Worm (Caenorhabditis elegans) whole organism, young adult: ENCODE data around the gene D1086.7.

Experiments used
- C17E4.6 ChIP-seq: fragments of 200-800 bp; sonication (Bioruptor generic); IDR thresholded peaks from 2 replicates; pipeline ENCODE4 v1.3.6; 2022; ENCODE audit warnings: missing genetic modification reagents, missing genetic modification characterization, missing compliant biosample characterization
- F22D6.2 ChIP-seq: sonication (generic microtip); optimal IDR thresholded peaks from 2 replicates; lab custom pipeline; 2016; ENCODE audit warnings: mild to moderate bottlenecking, missing genetic modification characterization, missing compliant biosample characterization
- F52B5.7 ChIP-seq: sonication (generic microtip); optimal IDR thresholded peaks from 2 replicates; lab custom pipeline; 2016; ENCODE audit warnings: mild to moderate bottlenecking, missing genetic modification characterization, missing compliant biosample characterization
- K12H6.12 ChIP-seq: fragments of 200-800 bp; sonication (Bioruptor generic); optimal IDR thresholded peaks from 2 replicates; lab custom pipeline; 2018; ENCODE audit warnings: mild to moderate bottlenecking, missing genetic modification characterization, missing compliant biosample characterization
- T07F8.4 ChIP-seq: sonication (generic microtip); optimal IDR thresholded peaks from 2 replicates; lab custom pipeline; 2016; ENCODE audit warnings: mild to moderate bottlenecking, missing genetic modification characterization, moderate library complexity, missing compliant biosample characterization
- T26A5.8 ChIP-seq: sonication (generic microtip); optimal IDR thresholded peaks from 2 replicates; lab custom pipeline; 2016; ENCODE audit warnings: missing genetic modification characterization, missing compliant biosample characterization
- Y53G8AR.9 ChIP-seq: fragments of 200-800 bp; sonication (Bioruptor generic); conservative IDR thresholded peaks from 2 replicates; pipeline ENCODE4 v1.3.6; 2022; ENCODE audit warnings: missing genetic modification reagents, missing genetic modification characterization, missing compliant biosample characterization
- ZK185.1 ChIP-seq: sonication (generic microtip); optimal IDR thresholded peaks from 2 replicates; lab custom pipeline; 2016; ENCODE audit warnings: mild to moderate bottlenecking, missing genetic modification characterization, missing compliant biosample characterization; ENCODE audit not compliant: poor library complexity, severe bottlenecking
- aptf-3 ChIP-seq: fragments of 200-800 bp; sonication (Bioruptor generic); IDR thresholded peaks from 2 replicates; pipeline ENCODE4 v1.3.6; 2022; ENCODE audit warnings: missing genetic modification characterization, missing compliant biosample characterization
- atf-7 ChIP-seq: sonication (generic microtip); optimal IDR thresholded peaks from 2 replicates; lab custom pipeline; 2017; ENCODE audit warnings: mild to moderate bottlenecking, missing genetic modification characterization, missing compliant biosample characterization
- athp-1 ChIP-seq: sonication (generic microtip); optimal IDR thresholded peaks from 2 replicates; lab custom pipeline; 2017; ENCODE audit warnings: mild to moderate bottlenecking, missing genetic modification characterization, missing compliant biosample characterization
- bed-1 ChIP-seq: fragments of 200-800 bp; sonication (Bioruptor generic); IDR thresholded peaks from 2 replicates; pipeline ENCODE4 v1.3.6; 2022; ENCODE audit warnings: missing genetic modification reagents, missing genetic modification characterization, missing compliant biosample characterization
- ccch-3 ChIP-seq: fragments of 200-800 bp; sonication (Bioruptor generic); optimal IDR thresholded peaks from 2 replicates; lab custom pipeline; 2018; ENCODE audit warnings: mild to moderate bottlenecking, missing genetic modification characterization, missing compliant biosample characterization
- ceh-27 ChIP-seq: fragments of 200-800 bp; sonication (Bioruptor generic); optimal IDR thresholded peaks from 2 replicates; lab custom pipeline; 2018; ENCODE audit warnings: mild to moderate bottlenecking, missing genetic modification characterization, moderate library complexity, missing compliant biosample characterization
- die-1 ChIP-seq: sonication (generic microtip); optimal IDR thresholded peaks from 2 replicates; lab custom pipeline; 2016; ENCODE audit warnings: missing genotype, mild to moderate bottlenecking, missing genetic modification characterization, missing compliant biosample characterization
- egl-44 ChIP-seq: fragments of 200-800 bp; sonication (Bioruptor generic); IDR thresholded peaks from 2 replicates; pipeline ENCODE4 v1.3.6; 2022; ENCODE audit warnings: missing genetic modification reagents, missing genetic modification characterization, missing compliant biosample characterization
- egrh-3 ChIP-seq: fragments of 200-800 bp; sonication (Bioruptor generic); IDR thresholded peaks from 2 replicates; pipeline ENCODE4 v1.3.6; 2022; ENCODE audit warnings: missing genetic modification reagents, missing genetic modification characterization, missing compliant biosample characterization
- ets-4 ChIP-seq: fragments of 200-800 bp; sonication (Bioruptor generic); optimal IDR thresholded peaks from 2 replicates; lab custom pipeline; 2018; ENCODE audit warnings: mild to moderate bottlenecking, missing genetic modification characterization, missing compliant biosample characterization
- gei-17 ChIP-seq: fragments of 200-800 bp; sonication (Bioruptor generic); optimal IDR thresholded peaks from 2 replicates; lab custom pipeline; 2018; ENCODE audit warnings: mild to moderate bottlenecking, missing genetic modification characterization, missing compliant biosample characterization
- him-1 ChIP-seq: sonication (generic microtip); optimal IDR thresholded peaks from 2 replicates; lab custom pipeline; 2016; ENCODE audit warnings: missing genotype, missing genetic modification reagents, missing genetic modification characterization, missing compliant biosample characterization
- hlh-12 ChIP-seq: sonication (generic microtip); optimal IDR thresholded peaks from 2 replicates; lab custom pipeline; 2016; ENCODE audit warnings: missing genetic modification characterization, missing compliant biosample characterization
- hmg-1.2 ChIP-seq: fragments of 200-800 bp; sonication (Bioruptor generic); IDR thresholded peaks from 2 replicates; pipeline ENCODE4 v1.3.6; 2022; ENCODE audit warnings: missing genetic modification reagents, missing genetic modification characterization, missing compliant biosample characterization
- lag-1 ChIP-seq: fragments of 200-800 bp; sonication (Bioruptor generic); IDR thresholded peaks from 2 replicates; pipeline ENCODE4 v1.3.6; 2022; ENCODE audit warnings: missing genetic modification reagents, missing genetic modification characterization, missing compliant biosample characterization
- lin-40 ChIP-seq: sonication (generic microtip); optimal IDR thresholded peaks from 2 replicates; lab custom pipeline; 2016; ENCODE audit warnings: missing genetic modification characterization, mild to moderate bottlenecking, missing compliant biosample characterization, missing genotype, missing genetic modification reagents
- madf-10 ChIP-seq: sonication (generic microtip); optimal IDR thresholded peaks from 2 replicates; lab custom pipeline; 2016; ENCODE audit warnings: mild to moderate bottlenecking, missing genetic modification characterization, missing compliant biosample characterization
- mcd-1 ChIP-seq: fragments of 200-800 bp; sonication (Bioruptor generic); IDR thresholded peaks from 2 replicates; pipeline ENCODE4 v1.3.6; 2022; ENCODE audit warnings: missing genetic modification reagents, missing genetic modification characterization, missing compliant biosample characterization
- mel-28 ChIP-seq: sonication (generic microtip); optimal IDR thresholded peaks from 2 replicates; lab custom pipeline; 2016; ENCODE audit warnings: borderline replicate concordance, mild to moderate bottlenecking, missing genetic modification characterization, missing compliant biosample characterization
- mxl-1 ChIP-seq: sonication (generic microtip); optimal IDR thresholded peaks from 2 replicates; lab custom pipeline; 2016; ENCODE audit warnings: missing genetic modification characterization, missing compliant biosample characterization
- nhr-120 ChIP-seq: fragments of 200-800 bp; sonication (Bioruptor generic); IDR thresholded peaks from 2 replicates; pipeline ENCODE4 v1.3.6; 2022; ENCODE audit warnings: missing genetic modification characterization, missing compliant biosample characterization
- nhr-90 ChIP-seq: sonication (generic microtip); optimal IDR thresholded peaks from 2 replicates; lab custom pipeline; 2016; ENCODE audit warnings: missing genotype, mild to moderate bottlenecking, missing genetic modification characterization, missing compliant biosample characterization
- pbrm-1 ChIP-seq: fragments of 200-800 bp; sonication (Bioruptor generic); IDR thresholded peaks from 2 replicates; pipeline ENCODE4 v1.3.6; 2022; ENCODE audit warnings: missing genetic modification reagents, missing genetic modification characterization, missing compliant biosample characterization
- rcor-1 ChIP-seq: fragments of 200-800 bp; sonication (Bioruptor generic); IDR thresholded peaks from 2 replicates; pipeline ENCODE4 v1.3.6; 2022; ENCODE audit warnings: missing genetic modification reagents, missing genetic modification characterization, missing compliant biosample characterization
- repo-1 ChIP-seq: sonication (generic microtip); optimal IDR thresholded peaks from 2 replicates; lab custom pipeline; 2017; ENCODE audit warnings: mild to moderate bottlenecking, missing genetic modification characterization, missing compliant biosample characterization
- snpc-1.3 ChIP-seq: sonication (generic microtip); optimal IDR thresholded peaks from 2 replicates; lab custom pipeline; 2017; ENCODE audit warnings: missing genetic modification characterization, mild to moderate bottlenecking, missing compliant biosample characterization, antibody characterized with exemption, moderate library complexity, missing genotype, missing genetic modification reagents; ENCODE audit not compliant: insufficient read depth
- sptf-2 ChIP-seq: fragments of 200-800 bp; sonication (Bioruptor generic); optimal IDR thresholded peaks from 2 replicates; lab custom pipeline; 2018; ENCODE audit warnings: mild to moderate bottlenecking, missing genetic modification characterization, missing compliant biosample characterization
- unc-130 ChIP-seq: sonication (generic microtip); optimal IDR thresholded peaks from 2 replicates; lab custom pipeline; 2016; ENCODE audit warnings: missing genetic modification reagents, missing genetic modification characterization, missing compliant biosample characterization
- zim-3 ChIP-seq: sonication (generic microtip); optimal IDR thresholded peaks from 2 replicates; lab custom pipeline; 2017; ENCODE audit warnings: mild to moderate bottlenecking, missing genetic modification characterization, moderate library complexity, missing compliant biosample characterization
- ztf-25 ChIP-seq: fragments of 200-800 bp; sonication (Bioruptor generic); IDR thresholded peaks from 2 replicates; pipeline ENCODE4 v1.3.6; 2022; ENCODE audit warnings: missing genetic modification reagents, missing genetic modification characterization, missing compliant biosample characterization

D1086.7 gene

ce11 chrV:14079501-14079900 lies 4.6 kb upstream of the D1086.7 start, which contains the start of gene D1086.6:
Gene D1086.6, plus strand, starts transcription at chrV:14079801.
- TF ChIP-seq sptf-2 (GFP tag; lab: Kevin White, UChicago): no peak
- no peak for TF ChIP-seq mel-28 (tag; lab: Kevin White, UChicago)
- TF ChIP-seq ZK185.1 (tag; lab: Kevin White, UChicago): no peak
- no peak for TF ChIP-seq F22D6.2 (tag; lab: Kevin White, UChicago)
- TF ChIP-seq nhr-90 (tag; lab: Kevin White, UChicago): no peak
- no peak for TF ChIP-seq ceh-27
- TF ChIP-seq F52B5.7: no peak
- TF ChIP-seq mxl-1 (tag; lab: Kevin White, UChicago): no peak
- TF ChIP-seq zim-3: no peak
- TF ChIP-seq, all 124 proteins: peak for 0

ce11 chrV:14082453-14082852 lies 1.6 kb upstream of the D1086.7 start, which contains the start of gene D1086.10:
Gene D1086.10, plus strand, starts transcription at chrV:14082753.
- TF ChIP-seq K12H6.12 (tag; lab: Kevin White, UChicago) (no peak), ets-4 (GFP tag; lab: Kevin White, UChicago) (no peak), pbrm-1 (no peak), lin-40 (tag; lab: Kevin White, UChicago) (no peak), die-1 (tag; lab: Kevin White, UChicago) (no peak), T07F8.4 (no peak), unc-130 (no peak), nhr-120 (GFP tag; lab: Robert Waterston, UW) (no peak), snpc-1.3 (tag; lab: Kevin White, UChicago) (no peak), rcor-1 (GFP tag; lab: Robert Waterston, UW) (no peak), aptf-3 (no peak), egrh-3 (no peak), C17E4.6 (no peak)

- TF ChIP-seq gei-17: no peak
- TF ChIP-seq athp-1 (tag; lab: Kevin White, UChicago): no peak
- TF ChIP-seq T26A5.8: no peak
- no peak for TF ChIP-seq mcd-1 (GFP tag; lab: Robert Waterston, UW)
- no peak for TF ChIP-seq ets-4 (GFP tag; lab: Kevin White, UChicago)
- no peak for TF ChIP-seq him-1 (tag; lab: Kevin White, UChicago)
- TF ChIP-seq madf-10 (tag; lab: Kevin White, UChicago): no peak
- TF ChIP-seq ccch-3: no peak
- TF ChIP-seq egl-44 (GFP tag; lab: Robert Waterston, UW): no peak
- no peak for TF ChIP-seq atf-7 (tag; lab: Kevin White, UChicago)
- TF ChIP-seq bed-1 (GFP tag; lab: Robert Waterston, UW): no peak
- TF ChIP-seq repo-1: no peak
- TF ChIP-seq Y53G8AR.9: no peak
- no peak for TF ChIP-seq hlh-12 (tag; lab: Kevin White, UChicago)
- no peak for TF ChIP-seq hmg-1.2 (GFP tag; lab: Robert Waterston, UW)
- TF ChIP-seq lag-1 (GFP tag; lab: Robert Waterston, UW): no peak
- TF ChIP-seq ztf-25: no peak
Measured at ce11 chrV:14085589-14085988, 1.5 kb downstream of the D1086.7 start, which contains the start of gene D1086.18. Gene D1086.18, plus strand, starts transcription at chrV:14085889.
